Fruit fly (Drosophila melanogaster) whole organism, embryonic: Measurements from ENCODE around the gene ckd.

Source experiments
- Aef1 ChIP-seq: fragments of 200-800 bp; sonication (Bioruptor generic); IDR thresholded peaks from 3 replicates; pipeline ENCODE4 v1.3.6; 2022; ENCODE audit warnings: missing biosample characterization, missing genetic modification characterization
- Atf-2 ChIP-seq: fragments of 200-800 bp; sonication (Bioruptor generic); optimal IDR thresholded peaks from 2 replicates; lab custom pipeline; 2016; ENCODE audit warnings: missing biosample characterization, missing genetic modification characterization
- B-H1 ChIP-seq: fragments of 200-800 bp; sonication (Bioruptor generic); IDR thresholded peaks from 3 replicates; pipeline ENCODE4 v1.3.6; 2022; ENCODE audit warnings: missing biosample characterization, missing genetic modification characterization
- CG1024 ChIP-seq: fragments of 200-800 bp; sonication (Bioruptor generic); IDR thresholded peaks from 2 replicates; pipeline ENCODE4 v1.3.6; 2022; ENCODE audit warnings: missing biosample characterization, missing genetic modification characterization
- CG11093 ChIP-seq: fragments of 200-800 bp; sonication (Bioruptor generic); IDR thresholded peaks from 3 replicates; pipeline ENCODE4 v1.3.6; 2022; ENCODE audit warnings: missing biosample characterization, missing genetic modification characterization
- CG11247 ChIP-seq: fragments of 200-800 bp; sonication (Bioruptor generic); IDR thresholded peaks from 2 replicates; pipeline ENCODE4 v1.3.6; 2022; ENCODE audit warnings: missing biosample characterization, missing genetic modification characterization
- CG11456 ChIP-seq: fragments of 200-800 bp; sonication (Bioruptor generic); IDR thresholded peaks from 3 replicates; pipeline ENCODE4 v1.3.6; 2022; ENCODE audit warnings: missing biosample characterization, missing genetic modification characterization
- CG12391 ChIP-seq: fragments of 200-800 bp; sonication (Bioruptor generic); optimal IDR thresholded peaks from 3 replicates; lab custom pipeline; 2018; ENCODE audit warnings: missing biosample characterization, mild to moderate bottlenecking, missing genetic modification characterization, moderate library complexity
- CG12744 ChIP-seq: fragments of 200-800 bp; sonication (Bioruptor generic); optimal IDR thresholded peaks from 2 replicates; lab custom pipeline; 2016; ENCODE audit warnings: missing biosample characterization, missing genetic modification characterization
- CG12769 ChIP-seq: fragments of 200-800 bp; sonication (Bioruptor generic); optimal IDR thresholded peaks from 2 replicates; lab custom pipeline; 2019; ENCODE audit warnings: missing biosample characterization, mild to moderate bottlenecking, missing genetic modification characterization, moderate library complexity
- CG12942 ChIP-seq: fragments of 200-800 bp; sonication (Bioruptor generic); optimal IDR thresholded peaks from 3 replicates; lab custom pipeline; 2016; ENCODE audit warnings: missing biosample characterization, missing genetic modification characterization
- CG14014 ChIP-seq: fragments of 200-800 bp; sonication (Bioruptor generic); IDR thresholded peaks from 2 replicates; pipeline ENCODE4 v1.3.6; 2022; ENCODE audit warnings: missing biosample characterization, missing genetic modification characterization
- CG14667 ChIP-seq: fragments of 200-800 bp; sonication (Bioruptor generic); IDR thresholded peaks from 2 replicates; pipeline ENCODE4 v1.3.6; 2022; ENCODE audit warnings: missing biosample characterization, missing genetic modification characterization
- CG1647 ChIP-seq: fragments of 200-800 bp; sonication (Bioruptor generic); optimal IDR thresholded peaks from 3 replicates; lab custom pipeline; 2016; ENCODE audit warnings: missing biosample characterization, missing genetic modification characterization
- CG34376 ChIP-seq: fragments of 200-800 bp; sonication (Bioruptor generic); optimal IDR thresholded peaks from 2 replicates; lab custom pipeline; 2018; ENCODE audit warnings: missing biosample characterization, mild to moderate bottlenecking, missing genetic modification characterization
- CG7745 ChIP-seq: fragments of 200-800 bp; sonication (Bioruptor generic); optimal IDR thresholded peaks from 2 replicates; lab custom pipeline; 2018; ENCODE audit warnings: missing biosample characterization, mild to moderate bottlenecking, missing genetic modification characterization, moderate library complexity
- CG7786 ChIP-seq: fragments of 200-800 bp; sonication (Bioruptor generic); optimal IDR thresholded peaks from 2 replicates; lab custom pipeline; 2016; ENCODE audit warnings: missing biosample characterization, missing genetic modification characterization
- CG8089 ChIP-seq: fragments of 200-800 bp; sonication (Bioruptor generic); optimal IDR thresholded peaks from 3 replicates; lab custom pipeline; 2016; ENCODE audit warnings: missing biosample characterization, missing genetic modification characterization
- CHES-1-like ChIP-seq: fragments of 200-800 bp; sonication (Bioruptor generic); optimal IDR thresholded peaks from 2 replicates; lab custom pipeline; 2016; ENCODE audit warnings: missing biosample characterization, missing genetic modification characterization
- D19A ChIP-seq: fragments of 200-800 bp; optimal IDR thresholded peaks from 3 replicates; lab custom pipeline; 2019; ENCODE audit warnings: missing biosample characterization, mild to moderate bottlenecking, missing genetic modification characterization, moderate library complexity
- Dek ChIP-seq: fragments of 200-800 bp; sonication (Bioruptor generic); optimal IDR thresholded peaks from 3 replicates; lab custom pipeline; 2019; ENCODE audit warnings: missing biosample characterization, mild to moderate bottlenecking, missing genetic modification characterization, moderate library complexity
- Ets97D ChIP-seq: fragments of 200-800 bp; sonication (Bioruptor generic); optimal IDR thresholded peaks from 3 replicates; lab custom pipeline; 2016; ENCODE audit warnings: missing biosample characterization, missing genetic modification characterization
- GATAe ChIP-seq: fragments of 200-800 bp; sonication (Bioruptor generic); conservative IDR thresholded peaks from 2 replicates; pipeline ENCODE4 v1.3.6; 2022; ENCODE audit warnings: missing biosample characterization, missing genetic modification characterization
- Gug ChIP-seq: fragments of 200-800 bp; sonication (Bioruptor generic); IDR thresholded peaks from 4 replicates; pipeline ENCODE4 v1.3.6; 2022; ENCODE audit warnings: missing biosample characterization, missing genetic modification characterization
- MBD-R2 ChIP-seq: fragments of 200-800 bp; sonication (Bioruptor generic); IDR thresholded peaks from 2 replicates; pipeline ENCODE4 v1.3.6; 2022; ENCODE audit warnings: missing biosample characterization, missing genetic modification characterization
- NC2β ChIP-seq: fragments of 200-800 bp; sonication (Bioruptor generic); optimal IDR thresholded peaks from 2 replicates; lab custom pipeline; 2016; ENCODE audit warnings: missing biosample characterization, missing genetic modification characterization
- Nf-YC ChIP-seq: fragments of 200-800 bp; optimal IDR thresholded peaks from 3 replicates; lab custom pipeline; 2019; ENCODE audit warnings: missing biosample characterization, mild to moderate bottlenecking, missing genetic modification characterization, moderate library complexity
- NfI ChIP-seq: fragments of 200-800 bp; sonication (Bioruptor generic); optimal IDR thresholded peaks from 3 replicates; lab custom pipeline; 2018; ENCODE audit warnings: missing biosample characterization, mild to moderate bottlenecking, missing genetic modification characterization, moderate library complexity
- Sox100B ChIP-seq: fragments of 200-800 bp; sonication (Bioruptor generic); optimal IDR thresholded peaks from 3 replicates; lab custom pipeline; 2018; ENCODE audit warnings: missing biosample characterization, mild to moderate bottlenecking, missing genetic modification characterization
- Sox102F ChIP-seq: fragments of 200-800 bp; sonication (Bioruptor generic); optimal IDR thresholded peaks from 2 replicates; lab custom pipeline; 2018; ENCODE audit warnings: missing biosample characterization, mild to moderate bottlenecking, missing genetic modification characterization, moderate library complexity
- Ssrp ChIP-seq: fragments of 200-800 bp; sonication (Bioruptor generic); optimal IDR thresholded peaks from 2 replicates; lab custom pipeline; 2018; ENCODE audit warnings: missing biosample characterization, mild to moderate bottlenecking, missing genetic modification characterization, moderate library complexity
- abd-A ChIP-seq: fragments of 200-800 bp; sonication (Bioruptor generic); optimal IDR thresholded peaks from 3 replicates; lab custom pipeline; 2019; ENCODE audit warnings: missing biosample characterization, mild to moderate bottlenecking, missing genetic modification characterization, moderate library complexity
- amos ChIP-seq: fragments of 200-800 bp; sonication (Bioruptor generic); IDR thresholded peaks from 2 replicates; pipeline ENCODE4 v1.3.6; 2022; ENCODE audit warnings: missing biosample characterization, missing genetic modification characterization; ENCODE audit not compliant: partially characterized antibody
- ara ChIP-seq: fragments of 200-800 bp; sonication (Bioruptor generic); IDR thresholded peaks from 2 replicates; pipeline ENCODE4 v1.3.6; 2022; ENCODE audit warnings: missing biosample characterization, missing genetic modification characterization
- chif ChIP-seq, 2 experiments: fragments of 200-800 bp; sonication (Bioruptor generic); optimal IDR thresholded peaks; 3 replicates each; lab custom pipeline; 2016; ENCODE audit warnings: missing biosample characterization in 2 of 2, missing genetic modification characterization in 2 of 2
- danr ChIP-seq: fragments of 200-800 bp; sonication (Bioruptor generic); IDR thresholded peaks from 2 replicates; pipeline ENCODE4 v1.3.6; 2022; ENCODE audit warnings: missing biosample characterization, missing genetic modification characterization
- ewg ChIP-seq: fragments of 200-800 bp; sonication (Bioruptor generic); optimal IDR thresholded peaks from 3 replicates; lab custom pipeline; 2017; ENCODE audit warnings: mild to moderate bottlenecking, missing biosample characterization, missing genetic modification reagents, missing genetic modification characterization
- ftz-f1 ChIP-seq: fragments of 200-800 bp; sonication (Bioruptor generic); optimal IDR thresholded peaks from 2 replicates; lab custom pipeline; 2016; ENCODE audit warnings: missing biosample characterization, missing genetic modification characterization
- gsb ChIP-seq: fragments of 200-800 bp; sonication (Bioruptor generic); IDR thresholded peaks from 2 replicates; pipeline ENCODE4 v1.3.6; 2022; ENCODE audit warnings: missing biosample characterization, missing genetic modification characterization
- hb ChIP-seq: fragments of 200-800 bp; sonication (Bioruptor generic); IDR thresholded peaks from 3 replicates; pipeline ENCODE4 v1.3.6; 2022; ENCODE audit warnings: missing biosample characterization, missing genetic modification characterization; ENCODE audit not compliant: partially characterized antibody
- ind ChIP-seq: fragments of 200-800 bp; sonication (Bioruptor generic); optimal IDR thresholded peaks from 3 replicates; lab custom pipeline; 2016; ENCODE audit warnings: missing biosample characterization, missing genetic modification characterization
- insv ChIP-seq, 2 experiments: fragments of 200-800 bp; sonication (Bioruptor generic); optimal IDR thresholded peaks; 3 replicates each; lab custom pipeline; 2016 to 2018; ENCODE audit warnings: missing biosample characterization in 2 of 2, missing genetic modification characterization in 2 of 2
- mld ChIP-seq: fragments of 200-800 bp; sonication (Bioruptor generic); IDR thresholded peaks from 3 replicates; pipeline ENCODE4 v1.3.6; 2022; ENCODE audit warnings: missing biosample characterization, missing genetic modification characterization; ENCODE audit not compliant: partially characterized antibody
- nmo ChIP-seq: fragments of 200-800 bp; sonication (Bioruptor generic); optimal IDR thresholded peaks from 2 replicates; lab custom pipeline; 2018; ENCODE audit warnings: missing biosample characterization, mild to moderate bottlenecking, missing genetic modification characterization, moderate library complexity
- pan ChIP-seq, 4 experiments: fragments of >200 bp in 3 of 4; fragments of 200-800 bp in 1 of 4; sonication (Bioruptor generic) in 1 of 4; optimal IDR thresholded peaks in 3 of 4; IDR thresholded peaks in 1 of 4; 2 replicates each; pipeline versions ENCODE4 v1.3.6 to Lab custom; 2017 to 2022; ENCODE audit warnings: missing biosample characterization in 2 of 4, missing genetic modification characterization in 2 of 4, mixed read lengths in 1 of 4
- rib ChIP-seq: fragments of 200-800 bp; sonication (Bioruptor generic); IDR thresholded peaks from 2 replicates; pipeline ENCODE4 v1.3.6; 2022; ENCODE audit warnings: missing biosample characterization, missing genetic modification characterization
- schlank ChIP-seq: fragments of 200-800 bp; sonication (Bioruptor generic); optimal IDR thresholded peaks from 2 replicates; lab custom pipeline; 2018; ENCODE audit warnings: missing biosample characterization, mild to moderate bottlenecking, missing genetic modification characterization
- shn ChIP-seq: fragments of 200-800 bp; sonication (Bioruptor generic); optimal IDR thresholded peaks from 3 replicates; lab custom pipeline; 2016; ENCODE audit warnings: missing biosample characterization, missing genetic modification characterization
- slbo ChIP-seq: fragments of 200-800 bp; sonication (Bioruptor generic); IDR thresholded peaks from 2 replicates; pipeline ENCODE4 v1.3.6; 2022; ENCODE audit warnings: missing biosample characterization, missing genetic modification characterization
- stc ChIP-seq: fragments of 200-800 bp; sonication (Bioruptor generic); IDR thresholded peaks from 2 replicates; pipeline ENCODE4 v1.3.6; 2022; ENCODE audit warnings: missing biosample characterization, missing genetic modification characterization
- z ChIP-seq: fragments of 200-800 bp; sonication (Bioruptor generic); IDR thresholded peaks from 3 replicates; pipeline ENCODE4 v1.3.6; 2022; ENCODE audit warnings: missing biosample characterization, missing genetic modification characterization

ckd gene

dm6 chr3L:3300345-3300744 is 42.7 kb downstream of the ckd start (continued):
- TF ChIP-seq CG34376 (GFP tag; lab: Kevin White, UChicago) (no peak), gsb (no peak), Sox100B (peak; percentile 61), ftz-f1 (GFP tag; lab: Kevin White, UChicago) (no peak), CG12744 (GFP tag; lab: Kevin White, UChicago) (no peak), CG7786 (peak; percentile 29), insv (GFP tag; optimal IDR thresholded peaks at IDR 0.05; lab: Kevin White, UChicago) (no peak), Nf-YC (tag; lab: Kevin White, UChicago) (no peak), pan (optimal IDR thresholded peaks at IDR 0.05; lab: Kevin White, UChicago) (no peak), pan (GFP tag; optimal IDR thresholded peaks at IDR 0.05 in 1 of 2, IDR thresholded peaks at IDR 0.05 in 1 of 2) (peak in 1 of 2 experiments; percentile 83), NC2β (GFP tag; lab: Kevin White, UChicago) (no peak), CHES-1-like (GFP tag; lab: Kevin White, UChicago) (no peak), mld (no peak), Aef1 (peak; percentile 62), CG1647 (GFP tag; lab: Kevin White, UChicago) (peak; percentile 6), Ssrp (peak; percentile 62), MBD-R2 (GFP tag; lab: Robert Waterston, UW) (no peak; the same call in 1 of the 2 replicates), Atf-2 (GFP tag; lab: Kevin White, UChicago) (no peak), NfI (GFP tag; lab: Kevin White, UChicago) (peak; percentile 1), CG11093 (GFP tag; lab: Robert Waterston, UW) (peak; percentile 57; the same call in 2 of the 3 replicates), ind (GFP tag; lab: Kevin White, UChicago) (peak; percentile 69), Ets97D (GFP tag; lab: Kevin White, UChicago) (no peak), GATAe (no peak), CG8089 (GFP tag; lab: Kevin White, UChicago) (no peak), hb (GFP tag; lab: Robert Waterston, UW) (no peak), B-H1 (GFP tag; lab: Robert Waterston, UW) (peak; percentile 74), nmo (GFP tag; lab: Kevin White, UChicago) (peak; percentile 52), z (GFP tag; lab: Robert Waterston, UW) (no peak), ara (peak; percentile 71), shn (GFP tag; lab: Kevin White, UChicago) (peak; percentile 7), chif (GFP tag; optimal IDR thresholded peaks at IDR 0.05; lab: Kevin White, UChicago) (peak; percentile 37 to 40), CG11456 (GFP tag; lab: Robert Waterston, UW) (peak; percentile 63; the same call in 1 of the 3 replicates), abd-A (tag; lab: Kevin White, UChicago) (no peak), Gug (GFP tag; lab: Robert Waterston, UW) (0 out of 4 replicates have a peak, but pooled peaks have one; percentile 10), CG12769 (tag; lab: Kevin White, UChicago) (peak; percentile 29), stc (GFP tag; lab: Robert Waterston, UW) (peak; percentile 57; the same call in 1 of the 2 replicates), CG11247 (GFP tag; lab: Robert Waterston, UW) (no peak), danr (0 out of 2 replicates have a peak, but pooled peaks have one; percentile 20), CG12391 (tag; lab: Kevin White, UChicago) (peak; percentile 61), slbo (GFP tag; lab: Robert Waterston, UW) (peak; percentile 66), CG7745 (tag; lab: Kevin White, UChicago) (no peak), amos (no peak), rib (GFP tag; lab: Robert Waterston, UW) (no peak), schlank (no peak), CG12942 (GFP tag; lab: Kevin White, UChicago) (peak; percentile 22), CG1024 (GFP tag; lab: Robert Waterston, UW) (peak; percentile 65), CG14667 (GFP tag; lab: Robert Waterston, UW) (peak; percentile 56), CG14014 (peak; percentile 72; the same call in 1 of the 2 replicates), Dek (tag; lab: Kevin White, UChicago) (peak; percentile 40), Sox102F (GFP tag; lab: Kevin White, UChicago) (peak; percentile 67), D19A (tag; lab: Kevin White, UChicago) (peak; percentile 52), ewg (GFP tag; lab: Kevin White, UChicago) (peak; percentile 14)
